7 worm cellular contexts compared by ENCODE assay signal in genomic region chrII:10350487-10350886, ce11.
TF ChIP-seq lines count a peak whose summit lies in the region.

Gene C07E3.9 (plus strand): TSS chrII:10350756.

TF ChIP-seq in whole organism, L1 larva, 84 proteins besides CTCF, POLR2A, EP300 and RAD21 (continues in another document):
- TF ChIP-seq rnt-1 (tag; optimal IDR thresholded peaks at IDR 0.05; lab: Kevin White, UChicago) (peak; percentile 39), blmp-1 (tag; optimal IDR thresholded peaks at IDR 0.05; lab: Kevin White, UChicago) (peak; percentile 18), lin-35 (GFP tag; optimal IDR thresholded peaks at IDR 0.05; lab: Kevin White, UChicago) (peak; percentile 94 to 98), ceh-88 (GFP tag; IDR thresholded peaks at IDR 0.05; lab: Robert Waterston, UW) (no peak), hlh-4 (tag; optimal IDR thresholded peaks at IDR 0.05; lab: Kevin White, UChicago) (no peak), alr-1 (tag; optimal IDR thresholded peaks at IDR 0.05; lab: Kevin White, UChicago; ENCODE audit: borderline replicate concordance) (no peak), xbp-1 (tag; optimal IDR thresholded peaks at IDR 0.05; lab: Kevin White, UChicago) (peak; percentile 28), lsy-2 (tag; optimal IDR thresholded peaks at IDR 0.05; lab: Kevin White, UChicago) (peak; percentile 27 to 81), ceh-82 (tag; optimal IDR thresholded peaks at IDR 0.05; lab: Kevin White, UChicago) (peak in 2 of 3 experiments; percentile 23 to 24), ceh-63 (GFP tag; optimal IDR thresholded peaks at IDR 0.05; lab: Kevin White, UChicago) (no peak), nhr-20 (tag; optimal IDR thresholded peaks at IDR 0.05; lab: Kevin White, UChicago) (peak; percentile 20), mab-9 (GFP tag; IDR thresholded peaks at IDR 0.05; lab: Robert Waterston, UW) (peak; percentile 39; the same call in 1 of the 2 replicates)

TF ChIP-seq in whole organism, L2 larva, 48 proteins besides CTCF, POLR2A, EP300 and RAD21 (continues in another document):
- TF ChIP-seq lin-39 (tag; optimal IDR thresholded peaks at IDR 0.05; lab: Kevin White, UChicago) (no peak), lin-13 (GFP tag; optimal IDR thresholded peaks at IDR 0.05; lab: Kevin White, UChicago) (no peak), C34F6.9 (tag; optimal IDR thresholded peaks at IDR 0.05; lab: Kevin White, UChicago) (peak; percentile 56), blmp-1 (tag; optimal IDR thresholded peaks at IDR 0.05; lab: Kevin White, UChicago; ENCODE audit: insufficient read depth) (no peak), mbf-1 (tag; optimal IDR thresholded peaks at IDR 0.05; lab: Kevin White, UChicago) (no peak), unc-55 (GFP tag; optimal IDR thresholded peaks at IDR 0.05; lab: Kevin White, UChicago) (peak; percentile 74), lsy-2 (tag; optimal IDR thresholded peaks at IDR 0.05; lab: Kevin White, UChicago) (peak; percentile 4 to 72), nhr-11 (tag; optimal IDR thresholded peaks at IDR 0.05; lab: Kevin White, UChicago) (no peak), nhr-23 (tag; optimal IDR thresholded peaks at IDR 0.05; lab: Kevin White, UChicago) (no peak), ceh-16 (tag; optimal IDR thresholded peaks at IDR 0.05; lab: Kevin White, UChicago) (no peak), sem-4 (tag; optimal IDR thresholded peaks at IDR 0.05; lab: Kevin White, UChicago) (no peak), gmeb-1 (tag; optimal IDR thresholded peaks at IDR 0.05; lab: Kevin White, UChicago) (peak; percentile 91), snpc-4 (tag; optimal IDR thresholded peaks at IDR 0.05; lab: Kevin White, UChicago) (no peak), mdl-1 (tag; optimal IDR thresholded peaks at IDR 0.05; lab: Kevin White, UChicago) (no peak)

TF ChIP-seq in whole organism, L3 larva, 47 proteins besides CTCF, POLR2A, EP300 and RAD21:
- no peak for TF ChIP-seq elt-3 (tag; optimal IDR thresholded peaks at IDR 0.05; lab: Kevin White, UChicago)
- TF ChIP-seq unc-39 (tag; optimal IDR thresholded peaks at IDR 0.05; lab: Kevin White, UChicago): no peak
- TF ChIP-seq fos-1 (tag; optimal IDR thresholded peaks at IDR 0.05; lab: Kevin White, UChicago): no peak
- TF ChIP-seq ZK546.5 (tag; optimal IDR thresholded peaks at IDR 0.05; lab: Kevin White, UChicago): no peak
- no peak for TF ChIP-seq fkh-2 (tag; optimal IDR thresholded peaks at IDR 0.05; lab: Kevin White, UChicago)
- TF ChIP-seq nhr-23 (tag; optimal IDR thresholded peaks at IDR 0.05; lab: Kevin White, UChicago): peak; percentile 23
- TF ChIP-seq egl-27 (tag; optimal IDR thresholded peaks at IDR 0.05; lab: Kevin White, UChicago): no peak
- TF ChIP-seq unc-62 (GFP tag; optimal IDR thresholded peaks at IDR 0.05; lab: Kevin White, UChicago): no peak
- peak; percentile 39 for TF ChIP-seq pha-4 (tag; optimal IDR thresholded peaks at IDR 0.05; lab: Kevin White, UChicago)
- peak; percentile 1 for TF ChIP-seq R02D3.7 (tag; optimal IDR thresholded peaks at IDR 0.05; lab: Kevin White, UChicago)
- TF ChIP-seq nhr-25 (tag; optimal IDR thresholded peaks at IDR 0.05; lab: Kevin White, UChicago): no peak
- TF ChIP-seq lin-15B (tag; optimal IDR thresholded peaks at IDR 0.05; lab: Kevin White, UChicago): peak; percentile 72

TF ChIP-seq in whole organism, L4 larva, 104 proteins besides CTCF, POLR2A, EP300 and RAD21:
- TF ChIP-seq aha-1 (tag; lab: Kevin White, UChicago): peak; percentile 91
- peak; percentile 91 for TF ChIP-seq dpl-1 (GFP tag; optimal IDR thresholded peaks at IDR 0.05; lab: Kevin White, UChicago)
- TF ChIP-seq ceh-28 (tag; optimal IDR thresholded peaks at IDR 0.05; lab: Kevin White, UChicago): no peak
- peak; percentile 94 for TF ChIP-seq T20F7.1 (GFP tag; optimal IDR thresholded peaks at IDR 0.05; lab: Kevin White, UChicago)
- TF ChIP-seq madf-9 (GFP tag; conservative IDR thresholded peaks at IDR 0.05; lab: Robert Waterston, UW): no peak
- no peak for TF ChIP-seq hif-1 (tag; optimal IDR thresholded peaks at IDR 0.05; lab: Kevin White, UChicago)
- peak; percentile 65; the same call in 1 of the 2 replicates for TF ChIP-seq Y48G9A.11 (GFP tag; IDR thresholded peaks at IDR 0.05; lab: Robert Waterston, UW)
- TF ChIP-seq mes-2 (tag; optimal IDR thresholded peaks at IDR 0.05; lab: Kevin White, UChicago; ENCODE audit: poor library complexity, severe bottlenecking): peak; percentile 19
- TF ChIP-seq mdl-1 (tag; optimal IDR thresholded peaks at IDR 0.05; lab: Kevin White, UChicago): no peak
- no peak for TF ChIP-seq mdt-29 (GFP tag; IDR thresholded peaks at IDR 0.05; lab: Robert Waterston, UW)

TF ChIP-seq in whole organism, late embryonic, 69 proteins besides CTCF, POLR2A, EP300 and RAD21:
- no peak for TF ChIP-seq pax-1 (tag; optimal IDR thresholded peaks at IDR 0.05; lab: Kevin White, UChicago)
- TF ChIP-seq unc-42 (tag; optimal IDR thresholded peaks at IDR 0.05; lab: Kevin White, UChicago): peak; percentile 66

TF ChIP-seq in whole organism, mixed stage, embryonic, 35 proteins besides CTCF, POLR2A, EP300 and RAD21:
- no peak for TF ChIP-seq unc-120 (tag; optimal IDR thresholded peaks at IDR 0.05; lab: Kevin White, UChicago; ENCODE audit: poor library complexity, severe bottlenecking)
- no peak for TF ChIP-seq nhr-28 (tag; optimal IDR thresholded peaks at IDR 0.05; lab: Kevin White, UChicago)
- peak; percentile 87 for TF ChIP-seq ces-1 (GFP tag; optimal IDR thresholded peaks at IDR 0.05; lab: Kevin White, UChicago)
- TF ChIP-seq ceh-83 (GFP tag; optimal IDR thresholded peaks at IDR 0.05; lab: Kevin White, UChicago): no peak
- no peak for TF ChIP-seq sptf-1 (tag; optimal IDR thresholded peaks at IDR 0.05; lab: Kevin White, UChicago)
- no peak for TF ChIP-seq nhr-2 (tag; optimal IDR thresholded peaks at IDR 0.05; lab: Kevin White, UChicago)
- no peak for TF ChIP-seq unc-39 (tag; optimal IDR thresholded peaks at IDR 0.05; lab: Kevin White, UChicago)
- peak; percentile 56 for TF ChIP-seq lsy-2 (tag; optimal IDR thresholded peaks at IDR 0.05; lab: Kevin White, UChicago)
- TF ChIP-seq elt-1 (tag; optimal IDR thresholded peaks at IDR 0.05; lab: Kevin White, UChicago; ENCODE audit: borderline replicate concordance, insufficient read depth): no peak
- no peak for TF ChIP-seq hlh-1 (tag; optimal IDR thresholded peaks at IDR 0.05; lab: Kevin White, UChicago)
- no peak for TF ChIP-seq flh-1 (GFP tag; optimal IDR thresholded peaks at IDR 0.05; lab: Kevin White, UChicago)
- no peak for TF ChIP-seq mab-5 (tag; optimal IDR thresholded peaks at IDR 0.05; lab: Kevin White, UChicago)
- no peak for TF ChIP-seq mls-2 (tag; optimal IDR thresholded peaks at IDR 0.05; lab: Kevin White, UChicago)
- no peak for TF ChIP-seq ham-2 (GFP tag; optimal IDR thresholded peaks at IDR 0.05; lab: Kevin White, UChicago)
- no peak for TF ChIP-seq M03D4.4 (tag; optimal IDR thresholded peaks at IDR 0.05; lab: Kevin White, UChicago)
- no peak for TF ChIP-seq nhr-76 (tag; optimal IDR thresholded peaks at IDR 0.05; lab: Kevin White, UChicago)
- TF ChIP-seq lin-32 (GFP tag; optimal IDR thresholded peaks at IDR 0.05; lab: Kevin White, UChicago): no peak
- no peak for TF ChIP-seq unc-62 (GFP tag; optimal IDR thresholded peaks at IDR 0.05; lab: Kevin White, UChicago)
- TF ChIP-seq tbx-8 (GFP tag; optimal IDR thresholded peaks at IDR 0.05; lab: Kevin White, UChicago): no peak
- no peak for TF ChIP-seq cnd-1 (tag; optimal IDR thresholded peaks at IDR 0.05; lab: Kevin White, UChicago)
- TF ChIP-seq bed-3 (GFP tag; optimal IDR thresholded peaks at IDR 0.05; lab: Kevin White, UChicago): no peak
- no peak for TF ChIP-seq nhr-12 (tag; optimal IDR thresholded peaks at IDR 0.05; lab: Kevin White, UChicago)
- TF ChIP-seq pha-4 (tag; optimal IDR thresholded peaks at IDR 0.05; lab: Kevin White, UChicago): no peak
- peak; percentile 40 for TF ChIP-seq nhr-237 (tag; optimal IDR thresholded peaks at IDR 0.05; lab: Kevin White, UChicago)
- TF ChIP-seq sem-2 (GFP tag; optimal IDR thresholded peaks at IDR 0.05; lab: Kevin White, UChicago): no peak
TF ChIP-seq in whole organism, mixed stage, embryonic: peak in this region for 3.

TF ChIP-seq in whole organism, young adult, 124 proteins besides CTCF, POLR2A, EP300 and RAD21:
- TF ChIP-seq efl-1 (GFP tag; optimal IDR thresholded peaks at IDR 0.05; lab: Kevin White, UChicago) (peak; percentile 53), gei-17 (GFP tag; optimal IDR thresholded peaks at IDR 0.05; lab: Kevin White, UChicago) (no peak), lin-40 (tag; optimal IDR thresholded peaks at IDR 0.05; lab: Kevin White, UChicago) (no peak), lin-35 (GFP tag; optimal IDR thresholded peaks at IDR 0.05; lab: Kevin White, UChicago) (peak in 1 of 3 experiments; percentile 58), madf-8 (GFP tag; conservative IDR thresholded peaks at IDR 0.05; lab: Robert Waterston, UW) (no peak), F49E8.2 (tag; optimal IDR thresholded peaks at IDR 0.05; lab: Kevin White, UChicago; ENCODE audit: insufficient read depth) (no peak), attf-3 (GFP tag; conservative IDR thresholded peaks at IDR 0.05; lab: Robert Waterston, UW) (peak; percentile 90), dpl-1 (GFP tag; optimal IDR thresholded peaks at IDR 0.05; lab: Kevin White, UChicago) (peak; percentile 66), ztf-25 (GFP tag; IDR thresholded peaks at IDR 0.05; lab: Robert Waterston, UW) (no peak), ztf-22 (GFP tag; optimal IDR thresholded peaks at IDR 0.05; lab: Kevin White, UChicago) (no peak), Y53G8AR.9 (GFP tag; conservative IDR thresholded peaks at IDR 0.05; lab: Robert Waterston, UW) (no peak), lin-54 (GFP tag; optimal IDR thresholded peaks at IDR 0.05; lab: Kevin White, UChicago) (peak; percentile 79), madf-3 (GFP tag; IDR thresholded peaks at IDR 0.05; lab: Robert Waterston, UW) (no peak), ama-1 (optimal IDR thresholded peaks at IDR 0.05; lab: Kevin White, UChicago) (no peak), ama-1 (GFP tag; optimal IDR thresholded peaks at IDR 0.05; lab: Kevin White, UChicago) (no peak), nhr-120 (GFP tag; IDR thresholded peaks at IDR 0.05; lab: Robert Waterston, UW) (no peak), cebp-2 (GFP tag; IDR thresholded peaks at IDR 0.05; lab: Robert Waterston, UW) (no peak)
